Fruit fly (Drosophila melanogaster) whole organism, prepupa: ENCODE measurements around the gene retinin.

Experiments
- CG11762 ChIP-seq: fragments of 200-800 bp; sonication (Bioruptor generic); optimal IDR thresholded peaks from 3 replicates; lab custom pipeline; 2016; ENCODE audit warnings: missing biosample characterization, missing genetic modification characterization; ENCODE audit not compliant: insufficient read depth
- CG16779 ChIP-seq: fragments of 200-800 bp; sonication (Bioruptor generic); optimal IDR thresholded peaks from 3 replicates; lab custom pipeline; 2017; ENCODE audit warnings: missing biosample characterization, mild to moderate bottlenecking, missing genetic modification characterization
- CG6854 ChIP-seq: fragments of 200-800 bp; sonication (Bioruptor generic); optimal IDR thresholded peaks from 2 replicates; lab custom pipeline; 2017; ENCODE audit warnings: missing biosample characterization, mild to moderate bottlenecking, missing genetic modification characterization

DNA sequence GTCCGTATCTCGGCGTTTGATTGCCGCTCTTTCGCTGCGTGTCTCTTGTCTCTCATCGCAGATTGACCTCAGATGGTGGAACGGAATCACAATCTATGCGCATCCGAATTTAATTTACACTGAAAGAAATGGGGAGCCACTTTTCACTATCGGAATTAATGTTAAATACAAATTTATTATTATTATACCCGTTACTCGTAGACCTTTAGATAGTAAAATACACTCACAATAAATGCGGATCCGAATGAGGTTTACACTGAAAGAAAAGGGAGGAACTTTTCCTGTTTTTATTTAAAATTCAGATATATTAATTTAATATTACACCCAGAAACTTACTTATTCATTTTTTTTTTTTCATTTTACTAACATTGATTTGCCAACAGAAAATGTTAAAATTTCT is 42.7 kb upstream of the retinin start:
- TF ChIP-seq CG16779 (tag; lab: Kevin White, UChicago), result no peak
- TF ChIP-seq CG6854 (GFP tag; lab: Kevin White, UChicago), result no peak
- peak; percentile 15 for TF ChIP-seq CG11762
